Fruit fly (Drosophila melanogaster) whole organism, embryonic: Measurements from ENCODE around the gene CG15044.
A peak's percentile ranks its signal among the peaks of the same experiment; 100 is the strongest.

Source experiments
- ATbp ChIP-seq: fragments of 200-800 bp; sonication (Bioruptor generic); optimal IDR thresholded peaks from 2 replicates; lab custom pipeline; 2017; ENCODE audit warnings: missing biosample characterization, mild to moderate bottlenecking, missing genetic modification characterization, missing genetic modification reagents
- Ada2b ChIP-seq: fragments of 200-800 bp; sonication (Bioruptor generic); IDR thresholded peaks from 2 replicates; pipeline ENCODE4 v1.3.6; 2022; ENCODE audit warnings: missing biosample characterization, missing genetic modification characterization
- Blimp-1 ChIP-seq: fragments of 200-800 bp; sonication (Bioruptor generic); optimal IDR thresholded peaks from 3 replicates; lab custom pipeline; 2018; ENCODE audit warnings: missing biosample characterization, missing genetic modification characterization, mild to moderate bottlenecking, moderate library complexity, missing genetic modification reagents
- CG10147 ChIP-seq: fragments of 200-800 bp; sonication (Bioruptor generic); optimal IDR thresholded peaks from 2 replicates; lab custom pipeline; 2019; ENCODE audit warnings: missing biosample characterization, mild to moderate bottlenecking, missing genetic modification characterization, moderate library complexity
- CG10366 ChIP-seq: fragments of 200-800 bp; sonication (Bioruptor generic); IDR thresholded peaks from 2 replicates; pipeline ENCODE4 v1.3.6; 2022; ENCODE audit warnings: missing biosample characterization, missing genetic modification characterization
- CG10543 ChIP-seq: fragments of 200-800 bp; sonication (Bioruptor generic); optimal IDR thresholded peaks from 3 replicates; lab custom pipeline; 2017; ENCODE audit warnings: missing biosample characterization, mild to moderate bottlenecking, missing genetic modification characterization, moderate library complexity
- CG12219 ChIP-seq: fragments of 200-800 bp; sonication (Bioruptor generic); optimal IDR thresholded peaks from 3 replicates; lab custom pipeline; 2018; ENCODE audit warnings: missing biosample characterization, mild to moderate bottlenecking, missing genetic modification characterization
- CG12236 ChIP-seq: fragments of 200-800 bp; sonication (Bioruptor generic); optimal IDR thresholded peaks from 2 replicates; lab custom pipeline; 2016; ENCODE audit warnings: missing biosample characterization, missing genetic modification characterization
- CG12942 ChIP-seq: fragments of 200-800 bp; sonication (Bioruptor generic); optimal IDR thresholded peaks from 3 replicates; lab custom pipeline; 2016; ENCODE audit warnings: missing biosample characterization, missing genetic modification characterization
- CG13287 ChIP-seq: fragments of 200-800 bp; sonication (Bioruptor generic); IDR thresholded peaks from 2 replicates; pipeline ENCODE4 v1.3.6; 2022; ENCODE audit warnings: missing biosample characterization, missing genetic modification characterization; ENCODE audit not compliant: partially characterized antibody
- CG15269 ChIP-seq: fragments of 200-800 bp; sonication (Bioruptor generic); optimal IDR thresholded peaks from 2 replicates; lab custom pipeline; 2018; ENCODE audit warnings: missing biosample characterization, mild to moderate bottlenecking, missing genetic modification characterization, moderate library complexity
- CG16779 ChIP-seq: fragments of 200-800 bp; sonication (Bioruptor generic); IDR thresholded peaks from 2 replicates; pipeline ENCODE4 v1.3.6; 2022; ENCODE audit warnings: missing biosample characterization, missing genetic modification characterization
- CG17361 ChIP-seq: fragments of 200-800 bp; sonication (Bioruptor generic); IDR thresholded peaks from 3 replicates; pipeline ENCODE4 v1.3.6; 2022; ENCODE audit warnings: missing biosample characterization, missing genetic modification characterization
- CG18011 ChIP-seq: fragments of 200-800 bp; sonication (Bioruptor generic); optimal IDR thresholded peaks from 2 replicates; lab custom pipeline; 2017; ENCODE audit warnings: missing biosample characterization, missing genetic modification characterization, mild to moderate bottlenecking, moderate library complexity, missing genotype
- CG1832 ChIP-seq: fragments of 200-800 bp; sonication (Bioruptor generic); optimal IDR thresholded peaks from 2 replicates; lab custom pipeline; 2017; ENCODE audit warnings: missing biosample characterization, mild to moderate bottlenecking, missing genetic modification characterization, inconsistent platforms
- CG33557 ChIP-seq: fragments of 200-800 bp; sonication (Bioruptor generic); optimal IDR thresholded peaks from 2 replicates; lab custom pipeline; 2019; ENCODE audit warnings: missing biosample characterization, mild to moderate bottlenecking, missing genetic modification characterization, moderate library complexity
- CG3847 ChIP-seq: fragments of 200-800 bp; sonication (Bioruptor generic); IDR thresholded peaks from 2 replicates; pipeline ENCODE4 v1.3.6; 2022; ENCODE audit warnings: missing biosample characterization, missing genetic modification characterization
- CG42726 ChIP-seq: fragments of 200-800 bp; sonication (Bioruptor generic); IDR thresholded peaks from 2 replicates; pipeline ENCODE4 v1.3.6; 2022; ENCODE audit warnings: missing biosample characterization, missing genetic modification characterization; ENCODE audit not compliant: partially characterized antibody
- CG4617 ChIP-seq: fragments of 200-800 bp; sonication (Bioruptor generic); optimal IDR thresholded peaks from 3 replicates; lab custom pipeline; 2016; ENCODE audit warnings: missing biosample characterization, missing genetic modification characterization, borderline replicate concordance
- CG7928 ChIP-seq: fragments of 200-800 bp; sonication (Bioruptor generic); optimal IDR thresholded peaks from 2 replicates; lab custom pipeline; 2017; ENCODE audit warnings: missing biosample characterization, mild to moderate bottlenecking, missing genetic modification characterization
- CG8944 ChIP-seq: fragments of 200-800 bp; sonication (Bioruptor generic); optimal IDR thresholded peaks from 3 replicates; lab custom pipeline; 2016; ENCODE audit warnings: missing biosample characterization, missing genetic modification characterization
- Dad ChIP-seq: fragments of 200-800 bp; sonication (Bioruptor generic); optimal IDR thresholded peaks from 3 replicates; lab custom pipeline; 2016; ENCODE audit warnings: missing biosample characterization, missing genetic modification characterization
- Deaf1 ChIP-seq: fragments of 200-800 bp; optimal IDR thresholded peaks from 3 replicates; lab custom pipeline; 2019; ENCODE audit warnings: missing biosample characterization, mild to moderate bottlenecking, missing genetic modification characterization, moderate library complexity
- Dp ChIP-seq: fragments of 200-800 bp; sonication (Bioruptor generic); optimal IDR thresholded peaks from 2 replicates; lab custom pipeline; 2018; ENCODE audit warnings: missing biosample characterization, mild to moderate bottlenecking, missing genetic modification characterization, moderate library complexity
- E2f2 ChIP-seq: fragments of 200-800 bp; sonication (Bioruptor generic); IDR thresholded peaks from 2 replicates; pipeline ENCODE4 v1.3.6; 2022; ENCODE audit warnings: missing biosample characterization, missing genetic modification characterization
- Eip74EF ChIP-seq, 2 experiments: fragments of 200-800 bp in 1 of 2; fragments of >200 bp in 1 of 2; sonication (Bioruptor generic) in 1 of 2; optimal IDR thresholded peaks; 2 replicates each; lab custom pipeline; 2017 to 2019; ENCODE audit warnings: missing biosample characterization in 2 of 2, missing genetic modification characterization in 2 of 2, mild to moderate bottlenecking in 1 of 2, moderate library complexity in 1 of 2
- MBD-R2 ChIP-seq: fragments of 200-800 bp; sonication (Bioruptor generic); IDR thresholded peaks from 2 replicates; pipeline ENCODE4 v1.3.6; 2022; ENCODE audit warnings: missing biosample characterization, missing genetic modification characterization
- MTF-1 ChIP-seq: fragments of 200-800 bp; sonication (Bioruptor generic); optimal IDR thresholded peaks from 2 replicates; lab custom pipeline; 2018; ENCODE audit warnings: missing biosample characterization, mild to moderate bottlenecking, missing genetic modification characterization, borderline replicate concordance
- Rx ChIP-seq: fragments of 200-800 bp; sonication (Bioruptor generic); IDR thresholded peaks from 2 replicates; pipeline ENCODE4 v1.3.6; 2022; ENCODE audit warnings: missing biosample characterization, missing genetic modification characterization
- Xrp1 ChIP-seq: fragments of 200-800 bp; sonication (Bioruptor generic); IDR thresholded peaks from 2 replicates; pipeline ENCODE4 v1.3.6; 2022; ENCODE audit warnings: missing biosample characterization, missing genetic modification characterization
- br ChIP-seq: fragments of >200 bp; optimal IDR thresholded peaks from 2 replicates; lab custom pipeline; 2017
- chn ChIP-seq: fragments of 200-800 bp; sonication (Bioruptor generic); optimal IDR thresholded peaks from 2 replicates; lab custom pipeline; 2016; ENCODE audit warnings: missing biosample characterization, missing genetic modification characterization
- dmrt11E ChIP-seq: fragments of 200-800 bp; sonication (Bioruptor generic); optimal IDR thresholded peaks from 3 replicates; lab custom pipeline; 2018; ENCODE audit warnings: missing biosample characterization, mild to moderate bottlenecking, missing genetic modification characterization, moderate library complexity
- eve ChIP-seq, 2 experiments: fragments of >200 bp; optimal IDR thresholded peaks; 2 replicates each; lab custom pipeline; 2017; ENCODE audit warnings: missing biosample characterization in 2 of 2, missing genetic modification characterization in 2 of 2
- fd96Cb ChIP-seq: fragments of 200-800 bp; sonication (Bioruptor generic); optimal IDR thresholded peaks from 2 replicates; lab custom pipeline; 2018; ENCODE audit warnings: missing biosample characterization, mild to moderate bottlenecking, missing genetic modification characterization, moderate library complexity
- gro ChIP-seq: fragments of 200-800 bp; sonication (Bioruptor generic); optimal IDR thresholded peaks from 2 replicates; lab custom pipeline; 2016; ENCODE audit warnings: missing biosample characterization, missing genetic modification characterization
- h ChIP-seq: fragments of >200 bp; optimal IDR thresholded peaks from 2 replicates; lab custom pipeline; 2017
- insv ChIP-seq, 2 experiments: fragments of 200-800 bp; sonication (Bioruptor generic); optimal IDR thresholded peaks; 3 replicates each; lab custom pipeline; 2016 to 2018; ENCODE audit warnings: missing biosample characterization in 2 of 2, missing genetic modification characterization in 2 of 2
- lilli ChIP-seq: fragments of 200-800 bp; sonication (Bioruptor generic); optimal IDR thresholded peaks from 3 replicates; lab custom pipeline; 2016; ENCODE audit warnings: missing biosample characterization, missing genetic modification characterization
- lola ChIP-seq, 3 experiments: fragments of >200 bp in 2 of 3; fragments of 200-800 bp in 1 of 3; sonication (Bioruptor generic) in 1 of 3; optimal IDR thresholded peaks; 2 replicates each; lab custom pipeline; 2017 to 2019; ENCODE audit warnings: missing biosample characterization in 3 of 3, missing genetic modification characterization in 3 of 3, mild to moderate bottlenecking in 1 of 3, moderate library complexity in 1 of 3
- otp ChIP-seq: fragments of 200-800 bp; sonication (Bioruptor generic); IDR thresholded peaks from 3 replicates; pipeline ENCODE4, ENCODE4 v1.3.6; 2022; ENCODE audit warnings: missing biosample characterization, missing genetic modification characterization
- pros ChIP-seq: fragments of 200-800 bp; sonication (Bioruptor generic); optimal IDR thresholded peaks from 3 replicates; lab custom pipeline; 2019; ENCODE audit warnings: missing biosample characterization, mild to moderate bottlenecking, missing genetic modification characterization, moderate library complexity
- psq ChIP-seq: fragments of 200-800 bp; sonication (Bioruptor generic); optimal IDR thresholded peaks from 2 replicates; lab custom pipeline; 2017; ENCODE audit warnings: missing biosample characterization, missing genetic modification characterization
- sens ChIP-seq: fragments of 200-800 bp; sonication (Bioruptor generic); peaks from one replicate; lab custom pipeline; 2016; ENCODE audit warnings: missing biosample characterization, missing genetic modification characterization
- slbo ChIP-seq: fragments of 200-800 bp; sonication (Bioruptor generic); IDR thresholded peaks from 2 replicates; pipeline ENCODE4 v1.3.6; 2022; ENCODE audit warnings: missing biosample characterization, missing genetic modification characterization
- stc ChIP-seq: fragments of 200-800 bp; sonication (Bioruptor generic); IDR thresholded peaks from 2 replicates; pipeline ENCODE4 v1.3.6; 2022; ENCODE audit warnings: missing biosample characterization, missing genetic modification characterization
- unc-4 ChIP-seq: fragments of 200-800 bp; sonication (Bioruptor generic); IDR thresholded peaks from 2 replicates; pipeline ENCODE4 v1.3.6; 2022; ENCODE audit warnings: missing biosample characterization, missing genetic modification characterization; ENCODE audit not compliant: partially characterized antibody
- vfl ChIP-seq: fragments of 200-800 bp; sonication (Bioruptor generic); optimal IDR thresholded peaks from 2 replicates; lab custom pipeline; 2016; ENCODE audit warnings: missing biosample characterization, missing genetic modification characterization
- zen ChIP-seq: fragments of 200-800 bp; sonication (Bioruptor generic); optimal IDR thresholded peaks from 3 replicates; lab custom pipeline; 2018; ENCODE audit warnings: missing biosample characterization, mild to moderate bottlenecking, missing genetic modification characterization, moderate library complexity
- zf30C ChIP-seq: fragments of 200-800 bp; sonication (Bioruptor generic); optimal IDR thresholded peaks from 3 replicates; lab custom pipeline; 2018; ENCODE audit warnings: missing biosample characterization, mild to moderate bottlenecking, missing genetic modification characterization

CG15044 gene

dm6 chrX:18522395-18523104 lies 30.7 kb upstream of the CG15044 start, which contains the start of gene CG6481 (continued):
- TF ChIP-seq insv (GFP tag; optimal IDR thresholded peaks at IDR 0.05; lab: Kevin White, UChicago) (no peak), unc-4 (GFP tag; lab: Robert Waterston, UW) (no peak), CG16779 (no peak), CG15269 (no peak), Dp (GFP tag; lab: Kevin White, UChicago) (no peak), CG10366 (GFP tag; lab: Robert Waterston, UW) (no peak), h (no peak), CG1832 (no peak), Eip74EF (GFP tag; optimal IDR thresholded peaks at IDR 0.05; lab: Kevin White, UChicago) (no peak), CG10147 (GFP tag; lab: Kevin White, UChicago) (no peak), CG7928 (no peak), CG12942 (GFP tag; lab: Kevin White, UChicago) (no peak), CG3847 (GFP tag; lab: Robert Waterston, UW) (no peak), CG33557 (GFP tag; lab: Kevin White, UChicago) (no peak), lilli (GFP tag; lab: Kevin White, UChicago) (no peak), zen (tag; lab: Kevin White, UChicago) (no peak), eve (GFP tag; optimal IDR thresholded peaks at IDR 0.05; lab: Kevin White, UChicago) (no peak), br (lab: Kevin White, UChicago) (no peak), fd96Cb (peak; percentile 10), Blimp-1 (GFP tag; lab: Kevin White, UChicago) (peak; percentile 17), E2f2 (GFP tag; lab: Robert Waterston, UW) (no peak), CG42726 (GFP tag; lab: Robert Waterston, UW) (no peak), ATbp (GFP tag; lab: Kevin White, UChicago) (no peak), CG13287 (no peak), CG12219 (GFP tag; lab: Kevin White, UChicago) (no peak), CG12236 (no peak), slbo (GFP tag; lab: Robert Waterston, UW) (no peak), psq (GFP tag; lab: Kevin White, UChicago) (no peak), Dad (GFP tag; lab: Kevin White, UChicago) (no peak), chn (GFP tag; lab: Kevin White, UChicago) (no peak), gro (no peak), dmrt11E (tag; lab: Kevin White, UChicago) (peak; percentile 34), vfl (GFP tag; lab: Kevin White, UChicago) (no peak), zf30C (GFP tag; lab: Kevin White, UChicago) (peak; percentile 32), CG18011 (GFP tag; lab: Kevin White, UChicago) (no peak), CG4617 (no peak), CG17361 (GFP tag; lab: Robert Waterston, UW) (no peak), MBD-R2 (GFP tag; lab: Robert Waterston, UW) (no peak), CG10543 (GFP tag; lab: Kevin White, UChicago) (no peak), pros (GFP tag; lab: Kevin White, UChicago) (peak; percentile 66), sens (GFP tag; lab: Kevin White, UChicago) (peak; percentile 68), Xrp1 (GFP tag; lab: Robert Waterston, UW) (no peak), Rx (GFP tag; lab: Robert Waterston, UW) (no peak), otp (GFP tag; lab: Robert Waterston, UW) (no peak), CG8944 (GFP tag; lab: Kevin White, UChicago) (no peak), Ada2b (GFP tag; lab: Robert Waterston, UW) (no peak), Deaf1 (no peak), stc (GFP tag; lab: Robert Waterston, UW) (no peak), MTF-1 (GFP tag; lab: Kevin White, UChicago) (no peak), lola (GFP tag; optimal IDR thresholded peaks at IDR 0.05; lab: Kevin White, UChicago) (peak in 1 of 3 experiments; percentile 19)
